1 fruit fly cellular context compared by ENCODE assay signal in genomic region chr3R:8352961-8353728, dm6.
TF ChIP-seq lines count a peak whose summit lies in the region.

No protein-coding gene starts in this region.

TF ChIP-seq in whole organism, embryonic, 481 proteins besides CTCF, POLR2A, EP300 and RAD21 (continued from another document):
- TF ChIP-seq CG18599 (GFP tag; optimal IDR thresholded peaks at IDR 0.05; lab: Kevin White, UChicago) = peak; percentile 45
- TF ChIP-seq CG7357 (GFP tag; IDR thresholded peaks at IDR 0.05; lab: Robert Waterston, UW) = no peak
- TF ChIP-seq gce (GFP tag; IDR thresholded peaks at IDR 0.05; lab: Robert Waterston, UW) = no peak
- TF ChIP-seq dan (GFP tag; IDR thresholded peaks at IDR 0.05; lab: Robert Waterston, UW) = no peak
- TF ChIP-seq Mrtf (GFP tag; IDR thresholded peaks at IDR 0.05; lab: Robert Waterston, UW) = no peak
- TF ChIP-seq NfI (GFP tag; optimal IDR thresholded peaks at IDR 0.05; lab: Kevin White, UChicago) = peak; percentile 22
- no peak for TF ChIP-seq NC2β (GFP tag; optimal IDR thresholded peaks at IDR 0.05; lab: Kevin White, UChicago)
- TF ChIP-seq Pdp1 (GFP tag; optimal IDR thresholded peaks at IDR 0.05; lab: Kevin White, UChicago) = peak in 1 of 2 experiments; percentile 87
- no peak for TF ChIP-seq CG13287 (GFP tag; IDR thresholded peaks at IDR 0.05; lab: Robert Waterston, UW; ENCODE audit: partially characterized antibody)
- TF ChIP-seq CG11247 (GFP tag; IDR thresholded peaks at IDR 0.05; lab: Robert Waterston, UW) = no peak
- TF ChIP-seq CG8089 (GFP tag; optimal IDR thresholded peaks at IDR 0.05; lab: Kevin White, UChicago) = no peak
- no peak for TF ChIP-seq ham (GFP tag; IDR thresholded peaks at IDR 0.05; lab: Robert Waterston, UW)
- peak; percentile 2 for TF ChIP-seq CG6765 (GFP tag; optimal IDR thresholded peaks at IDR 0.05; lab: Kevin White, UChicago)
- 0 out of 3 replicates have a peak, but pooled peaks have one; percentile 16 for TF ChIP-seq CG2199 (GFP tag; IDR thresholded peaks at IDR 0.05; lab: Robert Waterston, UW)
- peak; percentile 82 for TF ChIP-seq cwo (GFP tag; optimal IDR thresholded peaks at IDR 0.05; lab: Kevin White, UChicago)
- TF ChIP-seq kah (GFP tag; optimal IDR thresholded peaks at IDR 0.05; lab: Kevin White, UChicago) = no peak
- TF ChIP-seq wdn (GFP tag; IDR thresholded peaks at IDR 0.05; lab: Robert Waterston, UW) = no peak
- peak; percentile 41 for TF ChIP-seq sens (GFP tag; lab: Kevin White, UChicago)
- peak; percentile 7; the same call in 1 of the 2 replicates for TF ChIP-seq CG32532 (GFP tag; IDR thresholded peaks at IDR 0.05; lab: Robert Waterston, UW)
- no peak for TF ChIP-seq CG17568 (GFP tag; optimal IDR thresholded peaks at IDR 0.05; lab: Kevin White, UChicago)
- no peak for TF ChIP-seq twi (tag; optimal IDR thresholded peaks at IDR 0.05; lab: Kevin White, UChicago)
- 0 out of 4 replicates have a peak, but pooled peaks have one; percentile 58 for TF ChIP-seq chinmo (GFP tag; IDR thresholded peaks at IDR 0.05; lab: Robert Waterston, UW; ENCODE audit: partially characterized antibody)
- TF ChIP-seq CG34376 (GFP tag; optimal IDR thresholded peaks at IDR 0.05; lab: Kevin White, UChicago) = peak; percentile 34
- 0 out of 3 replicates have a peak, but pooled peaks have one; percentile 9 for TF ChIP-seq ci (GFP tag; IDR thresholded peaks at IDR 0.05; lab: Robert Waterston, UW)
- no peak for TF ChIP-seq Scr (GFP tag; IDR thresholded peaks at IDR 0.05; lab: Robert Waterston, UW; ENCODE audit: partially characterized antibody)
- TF ChIP-seq Dp (GFP tag; optimal IDR thresholded peaks at IDR 0.05; lab: Kevin White, UChicago) = no peak
- no peak for TF ChIP-seq h (optimal IDR thresholded peaks at IDR 0.05; lab: Kevin White, UChicago)
- peak; percentile 6 for TF ChIP-seq CG1233 (GFP tag; optimal IDR thresholded peaks at IDR 0.05; lab: Kevin White, UChicago)
- TF ChIP-seq CG1024 (GFP tag; IDR thresholded peaks at IDR 0.05; lab: Robert Waterston, UW) = peak; percentile 27; the same call in 1 of the 2 replicates
- 0 out of 2 replicates have a peak, but pooled peaks have one; percentile 16 for TF ChIP-seq lmd (GFP tag; IDR thresholded peaks at IDR 0.05; lab: Robert Waterston, UW)
- TF ChIP-seq onecut (GFP tag; IDR thresholded peaks at IDR 0.05; lab: Robert Waterston, UW) = no peak
- peak; percentile 77 for TF ChIP-seq Med (GFP tag; lab: Kevin White, UChicago)
- TF ChIP-seq CG10543 (GFP tag; optimal IDR thresholded peaks at IDR 0.05; lab: Kevin White, UChicago) = peak; percentile 43
TF ChIP-seq in whole organism, embryonic: peak in this region for 29.
